Fruit fly (Drosophila melanogaster) whole organism, embryonic: ENCODE measurements around the gene Root.

Experiments used
- Adf1 ChIP-seq: fragments of 200-800 bp; sonication (Bioruptor generic); IDR thresholded peaks from 2 replicates; pipeline ENCODE4 v1.3.6; 2022; ENCODE audit warnings: missing biosample characterization, missing genetic modification characterization
- B-H2 ChIP-seq: fragments of 200-800 bp; sonication (Bioruptor generic); optimal IDR thresholded peaks from 2 replicates; lab custom pipeline; 2018; ENCODE audit warnings: missing biosample characterization, mild to moderate bottlenecking, missing genetic modification characterization
- Bgb ChIP-seq: fragments of 200-800 bp; sonication (Bioruptor generic); IDR thresholded peaks from 2 replicates; pipeline ENCODE4 v1.3.6; 2022; ENCODE audit warnings: missing biosample characterization, missing genetic modification characterization; ENCODE audit not compliant: partially characterized antibody
- CG11696 ChIP-seq: fragments of 200-800 bp; sonication (Bioruptor generic); IDR thresholded peaks from 2 replicates; pipeline ENCODE4 v1.3.6; 2022; ENCODE audit warnings: missing biosample characterization, missing genetic modification characterization
- CG12155 ChIP-seq: fragments of 200-800 bp; sonication (Bioruptor generic); optimal IDR thresholded peaks from 3 replicates; lab custom pipeline; 2016; ENCODE audit warnings: missing biosample characterization, missing genetic modification characterization
- CG12236 ChIP-seq: fragments of 200-800 bp; sonication (Bioruptor generic); optimal IDR thresholded peaks from 2 replicates; lab custom pipeline; 2016; ENCODE audit warnings: missing biosample characterization, missing genetic modification characterization
- CG13287 ChIP-seq: fragments of 200-800 bp; sonication (Bioruptor generic); IDR thresholded peaks from 2 replicates; pipeline ENCODE4 v1.3.6; 2022; ENCODE audit warnings: missing biosample characterization, missing genetic modification characterization; ENCODE audit not compliant: partially characterized antibody
- CG13296 ChIP-seq: fragments of 200-800 bp; sonication (Bioruptor generic); optimal IDR thresholded peaks from 3 replicates; lab custom pipeline; 2018; ENCODE audit warnings: missing biosample characterization, mild to moderate bottlenecking, missing genetic modification characterization
- CG14710 ChIP-seq: fragments of 200-800 bp; sonication (Bioruptor generic); optimal IDR thresholded peaks from 3 replicates; lab custom pipeline; 2019; ENCODE audit warnings: missing biosample characterization, mild to moderate bottlenecking, missing genetic modification characterization, moderate library complexity
- CG15479 ChIP-seq: fragments of 200-800 bp; sonication (Bioruptor generic); optimal IDR thresholded peaks from 3 replicates; lab custom pipeline; 2019; ENCODE audit warnings: missing biosample characterization, mild to moderate bottlenecking, missing genetic modification characterization, moderate library complexity
- CG16815 ChIP-seq: fragments of 200-800 bp; sonication (Bioruptor generic); optimal IDR thresholded peaks from 3 replicates; lab custom pipeline; 2017; ENCODE audit warnings: missing biosample characterization, mild to moderate bottlenecking, missing genetic modification characterization
- CG17568 ChIP-seq: fragments of 200-800 bp; sonication (Bioruptor generic); optimal IDR thresholded peaks from 2 replicates; lab custom pipeline; 2018; ENCODE audit warnings: missing biosample characterization, mild to moderate bottlenecking, missing genetic modification characterization, moderate library complexity
- CG2120 ChIP-seq: fragments of 200-800 bp; sonication (Bioruptor generic); optimal IDR thresholded peaks from 3 replicates; lab custom pipeline; 2016; ENCODE audit warnings: missing biosample characterization, missing genetic modification characterization
- CG33213 ChIP-seq: fragments of 200-800 bp; sonication (Bioruptor generic); optimal IDR thresholded peaks from 3 replicates; lab custom pipeline; 2016; ENCODE audit warnings: missing biosample characterization, missing genetic modification characterization
- CG6689 ChIP-seq: fragments of 200-800 bp; sonication (Bioruptor generic); IDR thresholded peaks from 2 replicates; pipeline ENCODE4 v1.3.6; 2022; ENCODE audit warnings: missing biosample characterization, missing genetic modification characterization
- CG6854 ChIP-seq: fragments of 200-800 bp; sonication (Bioruptor generic); optimal IDR thresholded peaks from 3 replicates; lab custom pipeline; 2017; ENCODE audit warnings: missing biosample characterization, mild to moderate bottlenecking, missing genetic modification characterization
- CoRest ChIP-seq: fragments of 200-800 bp; sonication (Bioruptor generic); optimal IDR thresholded peaks from 3 replicates; lab custom pipeline; 2018; ENCODE audit warnings: missing biosample characterization, mild to moderate bottlenecking, missing genetic modification characterization, moderate library complexity
- D ChIP-seq, 2 experiments: fragments of 200-800 bp in 1 of 2; fragments of >200 bp in 1 of 2; sonication (Bioruptor generic) in 1 of 2; optimal IDR thresholded peaks; 2 replicates in 1 of 2; 3 replicates in 1 of 2; lab custom pipeline; 2017; ENCODE audit warnings: mild to moderate bottlenecking in 1 of 2, missing biosample characterization in 1 of 2, missing genetic modification characterization in 1 of 2, missing genetic modification reagents in 1 of 2
- Dfd ChIP-seq, 2 experiments: fragments of >200 bp; optimal IDR thresholded peaks; 2 replicates each; lab custom pipeline; 2017; ENCODE audit warnings: missing biosample characterization in 2 of 2, missing genetic modification characterization in 2 of 2
- Dip3 ChIP-seq: fragments of 200-800 bp; sonication (Bioruptor generic); optimal IDR thresholded peaks from 3 replicates; lab custom pipeline; 2016; ENCODE audit warnings: missing biosample characterization, missing genetic modification characterization
- ERR ChIP-seq: fragments of 200-800 bp; sonication (Bioruptor generic); optimal IDR thresholded peaks from 2 replicates; lab custom pipeline; 2016; ENCODE audit warnings: missing biosample characterization, missing genetic modification characterization
- Eip74EF ChIP-seq, 2 experiments: fragments of 200-800 bp in 1 of 2; fragments of >200 bp in 1 of 2; sonication (Bioruptor generic) in 1 of 2; optimal IDR thresholded peaks; 2 replicates each; lab custom pipeline; 2017 to 2019; ENCODE audit warnings: missing biosample characterization in 2 of 2, missing genetic modification characterization in 2 of 2, mild to moderate bottlenecking in 1 of 2, moderate library complexity in 1 of 2
- HLHmδ ChIP-seq: fragments of 200-800 bp; sonication (Bioruptor generic); optimal IDR thresholded peaks from 2 replicates; lab custom pipeline; 2018; ENCODE audit warnings: missing biosample characterization, mild to moderate bottlenecking, missing genetic modification characterization, moderate library complexity
- Kr ChIP-seq: fragments of 200-800 bp; sonication (Bioruptor generic); optimal IDR thresholded peaks from 2 replicates; lab custom pipeline; 2017; ENCODE audit warnings: missing biosample characterization, mild to moderate bottlenecking, missing genetic modification characterization
- MESR4 ChIP-seq: fragments of 200-800 bp; sonication (Bioruptor generic); optimal IDR thresholded peaks from 2 replicates; lab custom pipeline; 2018; ENCODE audit warnings: missing biosample characterization, mild to moderate bottlenecking, missing genetic modification characterization, moderate library complexity
- Mad ChIP-seq: fragments of 200-800 bp; sonication (Bioruptor generic); optimal IDR thresholded peaks from 2 replicates; lab custom pipeline; 2016; ENCODE audit warnings: missing biosample characterization, missing genetic modification characterization
- Max ChIP-seq: fragments of 200-800 bp; sonication (Bioruptor generic); optimal IDR thresholded peaks from 2 replicates; lab custom pipeline; 2016; ENCODE audit warnings: missing biosample characterization, mild to moderate bottlenecking, missing genetic modification characterization
- NFAT ChIP-seq: fragments of 200-800 bp; sonication (Bioruptor generic); IDR thresholded peaks from 2 replicates; pipeline ENCODE4 v1.3.6; 2022; ENCODE audit warnings: missing biosample characterization, missing genetic modification characterization
- Optix ChIP-seq: fragments of 200-800 bp; sonication (Bioruptor generic); IDR thresholded peaks from 3 replicates; pipeline ENCODE4 v1.3.6; 2022; ENCODE audit warnings: missing biosample characterization, missing genetic modification characterization
- Ravus ChIP-seq: fragments of 200-800 bp; sonication (Bioruptor generic); IDR thresholded peaks from 2 replicates; pipeline ENCODE4 v1.3.6; 2022; ENCODE audit warnings: missing biosample characterization, missing genetic modification characterization
- Rfx ChIP-seq: fragments of 200-800 bp; sonication (Bioruptor generic); IDR thresholded peaks from 2 replicates; pipeline ENCODE4 v1.3.6; 2022; ENCODE audit warnings: missing biosample characterization, missing genetic modification characterization
- Xrp1 ChIP-seq: fragments of 200-800 bp; sonication (Bioruptor generic); IDR thresholded peaks from 2 replicates; pipeline ENCODE4 v1.3.6; 2022; ENCODE audit warnings: missing biosample characterization, missing genetic modification characterization
- br ChIP-seq: fragments of >200 bp; optimal IDR thresholded peaks from 2 replicates; lab custom pipeline; 2017
- dmrt11E ChIP-seq: fragments of 200-800 bp; sonication (Bioruptor generic); optimal IDR thresholded peaks from 3 replicates; lab custom pipeline; 2018; ENCODE audit warnings: missing biosample characterization, mild to moderate bottlenecking, missing genetic modification characterization, moderate library complexity
- en ChIP-seq: fragments of 200-800 bp; sonication (Bioruptor generic); optimal IDR thresholded peaks from 2 replicates; lab custom pipeline; 2016; ENCODE audit warnings: missing biosample characterization, missing genetic modification characterization
- gcm2 ChIP-seq: fragments of 200-800 bp; sonication (Bioruptor generic); optimal IDR thresholded peaks from 2 replicates; lab custom pipeline; 2016; ENCODE audit warnings: missing biosample characterization, missing genetic modification characterization
- gro ChIP-seq: fragments of 200-800 bp; sonication (Bioruptor generic); optimal IDR thresholded peaks from 2 replicates; lab custom pipeline; 2016; ENCODE audit warnings: missing biosample characterization, missing genetic modification characterization
- mirr ChIP-seq: fragments of 200-800 bp; sonication (Bioruptor generic); optimal IDR thresholded peaks from 3 replicates; lab custom pipeline; 2018; ENCODE audit warnings: missing biosample characterization, mild to moderate bottlenecking, missing genetic modification characterization
- pan ChIP-seq, 4 experiments: fragments of >200 bp in 3 of 4; fragments of 200-800 bp in 1 of 4; sonication (Bioruptor generic) in 1 of 4; optimal IDR thresholded peaks in 3 of 4; IDR thresholded peaks in 1 of 4; 2 replicates each; pipeline versions ENCODE4 v1.3.6 to Lab custom; 2017 to 2022; ENCODE audit warnings: missing biosample characterization in 2 of 4, missing genetic modification characterization in 2 of 4, mixed read lengths in 1 of 4
- sens ChIP-seq: fragments of 200-800 bp; sonication (Bioruptor generic); peaks from one replicate; lab custom pipeline; 2016; ENCODE audit warnings: missing biosample characterization, missing genetic modification characterization
- sens-2 ChIP-seq: fragments of 200-800 bp; sonication (Bioruptor generic); IDR thresholded peaks from 2 replicates; pipeline ENCODE4 v1.3.6; 2022; ENCODE audit warnings: missing biosample characterization, missing genetic modification characterization
- sqz ChIP-seq: fragments of 200-800 bp; sonication (Bioruptor generic); optimal IDR thresholded peaks from 3 replicates; lab custom pipeline; 2018; ENCODE audit warnings: missing biosample characterization, mild to moderate bottlenecking, missing genetic modification characterization
- tll ChIP-seq, 2 experiments: fragments of 200-800 bp in 1 of 2; fragments of >200 bp in 1 of 2; sonication (Bioruptor generic) in 1 of 2; optimal IDR thresholded peaks; 2 replicates each; lab custom pipeline; 2017 to 2019; ENCODE audit warnings: missing biosample characterization in 2 of 2, missing genetic modification characterization in 2 of 2, mild to moderate bottlenecking in 1 of 2, moderate library complexity in 1 of 2
- trh ChIP-seq: fragments of 200-800 bp; sonication (Bioruptor generic); optimal IDR thresholded peaks from 2 replicates; lab custom pipeline; 2016; ENCODE audit warnings: missing biosample characterization, missing genetic modification characterization
- tx ChIP-seq: fragments of 200-800 bp; sonication (Bioruptor generic); optimal IDR thresholded peaks from 2 replicates; lab custom pipeline; 2016; ENCODE audit warnings: missing biosample characterization, missing genetic modification characterization
- unpg ChIP-seq: fragments of 200-800 bp; sonication (Bioruptor generic); optimal IDR thresholded peaks from 3 replicates; lab custom pipeline; 2018; ENCODE audit warnings: missing biosample characterization, mild to moderate bottlenecking, missing genetic modification characterization, moderate library complexity
- z ChIP-seq: fragments of 200-800 bp; sonication (Bioruptor generic); IDR thresholded peaks from 3 replicates; pipeline ENCODE4 v1.3.6; 2022; ENCODE audit warnings: missing biosample characterization, missing genetic modification characterization
- zfh2 ChIP-seq: fragments of 200-800 bp; sonication (Bioruptor generic); optimal IDR thresholded peaks from 2 replicates; lab custom pipeline; 2016; ENCODE audit warnings: missing biosample characterization, missing genetic modification characterization

Gene Root

DNA sequence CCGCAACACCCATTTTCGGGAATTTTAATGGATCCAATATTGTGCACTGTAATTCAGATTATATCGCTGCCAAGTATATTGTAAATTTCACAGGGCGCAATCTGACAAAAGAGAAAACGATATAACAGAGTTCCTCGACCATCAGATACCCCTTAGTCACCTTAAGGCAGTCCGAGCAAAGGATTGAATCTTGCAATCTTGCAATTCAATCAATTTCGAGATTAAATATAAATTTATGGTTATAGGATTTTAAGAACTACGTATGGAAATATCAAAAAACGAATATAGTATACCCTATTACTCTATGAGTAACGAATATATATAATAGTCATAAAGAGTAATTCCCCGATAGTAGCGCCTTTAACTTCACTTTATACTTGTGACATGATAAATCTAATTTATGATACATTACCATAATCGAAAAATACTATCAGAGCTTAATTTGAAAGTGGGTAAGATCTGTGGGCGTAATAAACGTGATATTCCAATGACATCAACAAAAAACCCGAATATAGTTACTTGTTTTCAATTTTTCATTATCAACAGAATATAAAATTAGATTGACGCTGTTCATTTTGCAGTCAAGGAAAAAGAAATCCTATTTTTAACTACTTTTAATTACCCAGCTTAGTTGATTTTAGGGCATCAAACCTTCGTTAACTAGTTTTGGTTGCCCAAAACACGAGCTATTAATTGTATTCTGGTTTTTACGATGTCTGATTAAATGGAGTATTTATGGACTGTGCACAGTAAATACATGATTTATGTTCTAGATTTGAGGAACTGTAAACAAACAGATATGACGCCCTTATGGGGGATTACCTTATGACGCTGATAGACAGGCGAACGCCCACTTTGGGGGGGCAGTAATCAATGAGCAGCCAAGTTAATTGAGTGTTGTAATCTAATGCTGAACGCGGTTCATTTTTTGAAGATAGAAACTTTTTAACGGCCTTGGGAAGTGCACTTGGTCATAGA is 25.7 kb downstream of the Root start (continued):
- no peak for TF ChIP-seq z (GFP tag; lab: Robert Waterston, UW)
- no peak for TF ChIP-seq CG14710 (tag; lab: Kevin White, UChicago)
- no peak for TF ChIP-seq Optix (GFP tag; lab: Robert Waterston, UW)
- TF ChIP-seq sens-2 (GFP tag; lab: Robert Waterston, UW), result no peak
- no peak for TF ChIP-seq Dip3 (GFP tag; lab: Kevin White, UChicago)
- no peak for TF ChIP-seq Mad (GFP tag; lab: Kevin White, UChicago)
- TF ChIP-seq Rfx (GFP tag; lab: Robert Waterston, UW), result no peak
- TF ChIP-seq Ravus, result no peak
- no peak for TF ChIP-seq pan (optimal IDR thresholded peaks at IDR 0.05; lab: Kevin White, UChicago)
- TF ChIP-seq pan (GFP tag; optimal IDR thresholded peaks at IDR 0.05 in 1 of 2, IDR thresholded peaks at IDR 0.05 in 1 of 2), result no peak
- peak; percentile 58 for TF ChIP-seq sens
- TF ChIP-seq MESR4 (GFP tag; lab: Kevin White, UChicago), result no peak
- no peak for TF ChIP-seq CG12155 (GFP tag; lab: Kevin White, UChicago)
- no peak for TF ChIP-seq dmrt11E (tag; lab: Kevin White, UChicago)
- no peak for TF ChIP-seq ERR
- TF ChIP-seq NFAT (GFP tag; lab: Robert Waterston, UW), result no peak
- TF ChIP-seq sqz (GFP tag; lab: Kevin White, UChicago), result no peak
- TF ChIP-seq CG13287, result no peak
- no peak for TF ChIP-seq gcm2 (GFP tag; lab: Kevin White, UChicago)
- TF ChIP-seq CG15479 (GFP tag; lab: Kevin White, UChicago), result no peak
- TF ChIP-seq Bgb (GFP tag; lab: Robert Waterston, UW), result no peak
- TF ChIP-seq CG2120 (GFP tag; lab: Kevin White, UChicago), result no peak
- no peak for TF ChIP-seq HLHmδ (GFP tag; lab: Kevin White, UChicago)
- no peak for TF ChIP-seq Kr (GFP tag; lab: Kevin White, UChicago)
- no peak for TF ChIP-seq CG12236 (GFP tag; lab: Kevin White, UChicago)
- TF ChIP-seq Adf1, result no peak
- TF ChIP-seq CG33213 (GFP tag; lab: Kevin White, UChicago), result no peak
- TF ChIP-seq en (GFP tag; lab: Kevin White, UChicago), result no peak
- TF ChIP-seq CoRest (tag; lab: Kevin White, UChicago), result no peak
- peak; percentile 41 for TF ChIP-seq CG17568
- no peak for TF ChIP-seq Xrp1 (GFP tag; lab: Robert Waterston, UW)
- TF ChIP-seq unpg (GFP tag; lab: Kevin White, UChicago), result no peak
- TF ChIP-seq D (optimal IDR thresholded peaks at IDR 0.05; lab: Kevin White, UChicago), result no peak
- TF ChIP-seq D (GFP tag; optimal IDR thresholded peaks at IDR 0.05; lab: Kevin White, UChicago), result no peak
- no peak for TF ChIP-seq tll (GFP tag; optimal IDR thresholded peaks at IDR 0.05; lab: Kevin White, UChicago)
- no peak for TF ChIP-seq trh (GFP tag; lab: Kevin White, UChicago)
- peak; percentile 20 for TF ChIP-seq CG13296 (GFP tag; lab: Kevin White, UChicago)
- no peak for TF ChIP-seq CG11696
- peak; percentile 3 for TF ChIP-seq B-H2 (GFP tag; lab: Kevin White, UChicago)
- no peak for TF ChIP-seq tx (GFP tag; lab: Kevin White, UChicago)
- peak in 1 of 2 experiments; percentile 6 for TF ChIP-seq Eip74EF (GFP tag; optimal IDR thresholded peaks at IDR 0.05; lab: Kevin White, UChicago)
- no peak for TF ChIP-seq br (lab: Kevin White, UChicago)
- TF ChIP-seq CG6854, result no peak
- no peak for TF ChIP-seq CG6689 (GFP tag; lab: Robert Waterston, UW)
- TF ChIP-seq mirr, result peak; percentile 72
- no peak for TF ChIP-seq Max (GFP tag; lab: Kevin White, UChicago)
- TF ChIP-seq gro (GFP tag; lab: Kevin White, UChicago), result peak; percentile 33
- TF ChIP-seq CG16815 (GFP tag; lab: Kevin White, UChicago), result no peak
- no peak for TF ChIP-seq Dfd (GFP tag; optimal IDR thresholded peaks at IDR 0.05; lab: Kevin White, UChicago)
- no peak for TF ChIP-seq zfh2 (GFP tag; lab: Kevin White, UChicago)
